Fruit fly (Drosophila melanogaster): Measurements from ENCODE around the gene CG11899.

CG11899 gene

dm6 chr3R:29158721-29159120 is 41.5 kb upstream of the CG11899 start (continued):
- TF ChIP-seq sd (tag; optimal IDR thresholded peaks at IDR 0.05) (peak; percentile 33), ind (GFP tag; optimal IDR thresholded peaks at IDR 0.05) (no peak), cad (GFP tag; optimal IDR thresholded peaks at IDR 0.05) (no peak), CG32772 (GFP tag; IDR thresholded peaks at IDR 0.05) (no peak), CG10321 (GFP tag; IDR thresholded peaks at IDR 0.05) (no peak), grn (GFP tag; optimal IDR thresholded peaks at IDR 0.05) (peak; percentile 56), CG12236 (GFP tag; optimal IDR thresholded peaks at IDR 0.05) (no peak), cwo (GFP tag; optimal IDR thresholded peaks at IDR 0.05) (peak; percentile 95), CG17912 (GFP tag; optimal IDR thresholded peaks at IDR 0.05) (no peak), chinmo (GFP tag; IDR thresholded peaks at IDR 0.05; ENCODE audit: partially characterized antibody) (0 out of 4 replicates have a peak, but pooled peaks have one; percentile 8), Adf1 (GFP tag; IDR thresholded peaks at IDR 0.05) (no peak), Bgb (GFP tag; IDR thresholded peaks at IDR 0.05; ENCODE audit: partially characterized antibody) (no peak), CG3726 (GFP tag; IDR thresholded peaks at IDR 0.05) (no peak), h (optimal IDR thresholded peaks at IDR 0.05) (no peak), CG34224 (GFP tag; IDR thresholded peaks at IDR 0.05; ENCODE audit: partially characterized antibody) (no peak), seq (GFP tag; IDR thresholded peaks at IDR 0.05) (no peak), Dip2 (GFP tag; IDR thresholded peaks at IDR 0.05) (no peak), caup (GFP tag; optimal IDR thresholded peaks at IDR 0.05; ENCODE audit: severe bottlenecking) (no peak), bowl (GFP tag; IDR thresholded peaks at IDR 0.05) (no peak), otp (GFP tag; IDR thresholded peaks at IDR 0.05) (no peak), CG8290 (GFP tag; optimal IDR thresholded peaks at IDR 0.05) (no peak), CG8290 (tag; optimal IDR thresholded peaks at IDR 0.05) (no peak), CG10959 (GFP tag; IDR thresholded peaks at IDR 0.05) (no peak), Hr51 (GFP tag; optimal IDR thresholded peaks at IDR 0.05) (no peak), Ptx1 (GFP tag; IDR thresholded peaks at IDR 0.05) (no peak), pum (GFP tag; optimal IDR thresholded peaks at IDR 0.05) (no peak), Optix (GFP tag; IDR thresholded peaks at IDR 0.05) (no peak), CG14014 (GFP tag; IDR thresholded peaks at IDR 0.05) (no peak), CG10147 (GFP tag; optimal IDR thresholded peaks at IDR 0.05) (no peak), CG14441 (GFP tag; IDR thresholded peaks at IDR 0.05) (no peak), CG1602 (GFP tag; optimal IDR thresholded peaks at IDR 0.05) (no peak), gro (GFP tag; optimal IDR thresholded peaks at IDR 0.05) (no peak), CG32767 (GFP tag; IDR thresholded peaks at IDR 0.05) (no peak), CG34376 (GFP tag; optimal IDR thresholded peaks at IDR 0.05) (peak; percentile 81), wdn (GFP tag; IDR thresholded peaks at IDR 0.05) (no peak), BEAF-32 (GFP tag; optimal IDR thresholded peaks at IDR 0.05) (no peak), Fer2 (tag; optimal IDR thresholded peaks at IDR 0.05) (no peak)

dm6 chr3R:29159620-29160019 is 40.6 kb upstream of the CG11899 start:
- peak; percentile 7 for TF ChIP-seq sens (GFP tag)
- 0 out of 2 replicates have a peak, but pooled peaks have one; percentile 23 for TF ChIP-seq vvl (GFP tag; IDR thresholded peaks at IDR 0.05)
- no peak for TF ChIP-seq org-1 (GFP tag; optimal IDR thresholded peaks at IDR 0.05)

dm6 chr3R:29164930-29165693 is 35.1 kb upstream of the CG11899 start, which contains the start of gene CG11898:
CG11898 (plus strand) TSS chr3R:29165643.
- TF ChIP-seq CG1602 (GFP tag; optimal IDR thresholded peaks at IDR 0.05) (no peak), CG18599 (GFP tag; optimal IDR thresholded peaks at IDR 0.05) (peak; percentile 36), Lpt (GFP tag; optimal IDR thresholded peaks at IDR 0.05) (no peak), GATAe (GFP tag; conservative IDR thresholded peaks at IDR 0.05) (no peak), dm (GFP tag; optimal IDR thresholded peaks at IDR 0.05) (no peak), pan (optimal IDR thresholded peaks at IDR 0.05) (no peak), pan (GFP tag; optimal IDR thresholded peaks at IDR 0.05 in 1 of 2, IDR thresholded peaks at IDR 0.05 in 1 of 2) (peak in 1 of 2 experiments; percentile 26), CG6813 (GFP tag; optimal IDR thresholded peaks at IDR 0.05) (no peak), CG7786 (GFP tag; optimal IDR thresholded peaks at IDR 0.05) (no peak), CG1024 (GFP tag; IDR thresholded peaks at IDR 0.05) (no peak), CG16779 (GFP tag; IDR thresholded peaks at IDR 0.05) (no peak), phol (tag; optimal IDR thresholded peaks at IDR 0.05) (no peak), nom (GFP tag; optimal IDR thresholded peaks at IDR 0.05) (no peak)

All from whole organism, embryonic.